Worm (Caenorhabditis elegans) whole organism, late embryonic: ENCODE measurements around the gene Y39B6A.30.

ENCODE experiments used
- ceh-19 ChIP-seq: fragments of 200-800 bp; sonication (Bioruptor generic); optimal IDR thresholded peaks from 2 replicates; lab custom pipeline; 2018; ENCODE audit warnings: mild to moderate bottlenecking, missing genetic modification characterization, missing compliant biosample characterization
- dve-1 ChIP-seq: sonication (generic microtip); optimal IDR thresholded peaks from 2 replicates; lab custom pipeline; 2017; ENCODE audit warnings: antibody characterized with exemption, mild to moderate bottlenecking, missing genetic modification characterization, missing compliant biosample characterization
- fkh-6 ChIP-seq: sonication (generic microtip); optimal IDR thresholded peaks from 2 replicates; lab custom pipeline; 2016; ENCODE audit warnings: missing genetic modification characterization, missing compliant biosample characterization
- nfya-1 ChIP-seq: sonication (generic microtip); optimal IDR thresholded peaks from 2 replicates; lab custom pipeline; 2017; ENCODE audit warnings: missing genetic modification characterization, mild to moderate bottlenecking, missing compliant biosample characterization, antibody characterized with exemption, moderate library complexity
- sdc-2 ChIP-seq: sonication (generic microtip); optimal IDR thresholded peaks from 2 replicates; lab custom pipeline; 2016; ENCODE audit warnings: missing genotype, missing genetic modification characterization, missing compliant biosample characterization
- unc-55 ChIP-seq: sonication (generic microtip); optimal IDR thresholded peaks from 2 replicates; lab custom pipeline; 2017; ENCODE audit warnings: missing biosample characterization, missing genetic modification reagents, missing genetic modification characterization

DNA sequence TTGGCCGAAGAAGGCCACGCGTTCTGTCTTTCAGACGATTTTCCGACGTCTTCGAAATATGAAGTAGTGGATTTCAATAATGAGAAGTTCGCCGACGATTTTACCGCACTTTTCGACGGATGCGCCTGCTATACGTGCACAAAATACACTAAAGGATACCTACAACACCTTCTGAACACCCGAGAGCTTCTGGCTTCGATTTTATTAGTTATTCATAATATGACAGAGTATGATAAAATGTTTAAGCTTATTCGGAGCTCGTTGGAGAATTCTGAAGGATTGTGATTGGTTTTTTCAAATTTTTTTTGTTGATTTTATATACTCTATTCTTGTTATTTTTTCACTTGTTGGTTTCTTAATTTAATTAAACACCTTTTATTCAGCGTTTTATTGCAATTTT lies 13.8 kb upstream of the Y39B6A.30 start:
- TF ChIP-seq nfya-1 (tag; lab: Kevin White, UChicago) (no peak), unc-55 (GFP tag; lab: Kevin White, UChicago) (no peak), ceh-19 (GFP tag; lab: Kevin White, UChicago) (no peak), fkh-6 (tag; lab: Kevin White, UChicago) (no peak), dve-1 (tag; lab: Kevin White, UChicago) (no peak), sdc-2 (tag; lab: Kevin White, UChicago) (no peak)
